Worm (Caenorhabditis elegans): ENCODE results near the gene ril-1.

ce11 chrV:14478979-14479378 lies 45.0 kb downstream of the ril-1 start, which contains the start of gene clec-55:
- no peak for TF ChIP-seq mbf-1 (tag; optimal IDR thresholded peaks at IDR 0.05)
- TF ChIP-seq ama-1 (optimal IDR thresholded peaks at IDR 0.05), result no peak
- TF ChIP-seq F13H6.1 (tag; optimal IDR thresholded peaks at IDR 0.05), result no peak
- no peak for TF ChIP-seq elt-3 (tag; optimal IDR thresholded peaks at IDR 0.05)
- TF ChIP-seq mdl-1 (tag; optimal IDR thresholded peaks at IDR 0.05), result no peak
- no peak for TF ChIP-seq lsy-2 (tag; optimal IDR thresholded peaks at IDR 0.05)
